Fruit fly (Drosophila melanogaster) whole organism, embryonic: Measurements from ENCODE around the gene e.
A peak's percentile ranks its signal among the peaks of the same experiment; 100 is the strongest.

Source experiments
- B-H2 ChIP-seq: fragments of 200-800 bp; sonication (Bioruptor generic); optimal IDR thresholded peaks from 2 replicates; lab custom pipeline; 2018; ENCODE audit warnings: missing biosample characterization, mild to moderate bottlenecking, missing genetic modification characterization
- Bgb ChIP-seq: fragments of 200-800 bp; sonication (Bioruptor generic); IDR thresholded peaks from 2 replicates; pipeline ENCODE4 v1.3.6; 2022; ENCODE audit warnings: missing biosample characterization, missing genetic modification characterization; ENCODE audit not compliant: partially characterized antibody
- CG10267 ChIP-seq: fragments of 200-800 bp; sonication (Bioruptor generic); optimal IDR thresholded peaks from 2 replicates; lab custom pipeline; 2018; ENCODE audit warnings: missing biosample characterization, mild to moderate bottlenecking, missing genetic modification characterization, moderate library complexity
- CG11247 ChIP-seq: fragments of 200-800 bp; sonication (Bioruptor generic); IDR thresholded peaks from 2 replicates; pipeline ENCODE4 v1.3.6; 2022; ENCODE audit warnings: missing biosample characterization, missing genetic modification characterization
- CG12155 ChIP-seq: fragments of 200-800 bp; sonication (Bioruptor generic); optimal IDR thresholded peaks from 3 replicates; lab custom pipeline; 2016; ENCODE audit warnings: missing biosample characterization, missing genetic modification characterization
- CG13775 ChIP-seq: fragments of 200-800 bp; sonication (Bioruptor generic); optimal IDR thresholded peaks from 3 replicates; lab custom pipeline; 2017; ENCODE audit warnings: missing biosample characterization, mild to moderate bottlenecking, missing genetic modification characterization
- CG17186 ChIP-seq: fragments of 200-800 bp; sonication (Bioruptor generic); optimal IDR thresholded peaks from 3 replicates; lab custom pipeline; 2017; ENCODE audit warnings: missing biosample characterization, missing genetic modification reagents, missing genetic modification characterization
- CG17568 ChIP-seq: fragments of 200-800 bp; sonication (Bioruptor generic); optimal IDR thresholded peaks from 2 replicates; lab custom pipeline; 2018; ENCODE audit warnings: missing biosample characterization, mild to moderate bottlenecking, missing genetic modification characterization, moderate library complexity
- CG2199 ChIP-seq: fragments of 200-800 bp; sonication (Bioruptor generic); IDR thresholded peaks from 3 replicates; pipeline ENCODE4 v1.3.6; 2022; ENCODE audit warnings: missing biosample characterization, missing genetic modification characterization
- CG30020 ChIP-seq: fragments of 200-800 bp; optimal IDR thresholded peaks from 2 replicates; lab custom pipeline; 2019; ENCODE audit warnings: missing biosample characterization, mild to moderate bottlenecking, missing genetic modification characterization, moderate library complexity
- CG3281 ChIP-seq: fragments of 200-800 bp; sonication (Bioruptor generic); optimal IDR thresholded peaks from 3 replicates; lab custom pipeline; 2017; ENCODE audit warnings: missing biosample characterization, mild to moderate bottlenecking, missing genetic modification characterization
- CG33557 ChIP-seq: fragments of 200-800 bp; sonication (Bioruptor generic); optimal IDR thresholded peaks from 2 replicates; lab custom pipeline; 2019; ENCODE audit warnings: missing biosample characterization, mild to moderate bottlenecking, missing genetic modification characterization, moderate library complexity
- CG3407 ChIP-seq: fragments of 200-800 bp; sonication (Bioruptor generic); optimal IDR thresholded peaks from 2 replicates; lab custom pipeline; 2018; ENCODE audit warnings: missing biosample characterization, mild to moderate bottlenecking, missing genetic modification characterization
- CG3847 ChIP-seq: fragments of 200-800 bp; sonication (Bioruptor generic); IDR thresholded peaks from 2 replicates; pipeline ENCODE4 v1.3.6; 2022; ENCODE audit warnings: missing biosample characterization, missing genetic modification characterization
- CG6175 ChIP-seq: fragments of 200-800 bp; sonication (Bioruptor generic); IDR thresholded peaks from 3 replicates; pipeline ENCODE4 v1.3.6; 2022; ENCODE audit warnings: missing biosample characterization, missing genetic modification characterization
- Dbx ChIP-seq: fragments of 200-800 bp; sonication (Bioruptor generic); IDR thresholded peaks from 3 replicates; pipeline ENCODE4 v1.3.6; 2022; ENCODE audit warnings: missing biosample characterization, missing genetic modification characterization
- Deaf1 ChIP-seq: fragments of 200-800 bp; optimal IDR thresholded peaks from 3 replicates; lab custom pipeline; 2019; ENCODE audit warnings: missing biosample characterization, mild to moderate bottlenecking, missing genetic modification characterization, moderate library complexity
- Dek ChIP-seq: fragments of 200-800 bp; sonication (Bioruptor generic); optimal IDR thresholded peaks from 3 replicates; lab custom pipeline; 2019; ENCODE audit warnings: missing biosample characterization, mild to moderate bottlenecking, missing genetic modification characterization, moderate library complexity
- Gug ChIP-seq: fragments of 200-800 bp; sonication (Bioruptor generic); IDR thresholded peaks from 4 replicates; pipeline ENCODE4 v1.3.6; 2022; ENCODE audit warnings: missing biosample characterization, missing genetic modification characterization
- HLH54F ChIP-seq: fragments of 200-800 bp; sonication (Bioruptor generic); optimal IDR thresholded peaks from 3 replicates; lab custom pipeline; 2016; ENCODE audit warnings: missing biosample characterization, missing genetic modification characterization
- Hand ChIP-seq: fragments of 200-800 bp; sonication (Bioruptor generic); optimal IDR thresholded peaks from 2 replicates; lab custom pipeline; 2017; ENCODE audit warnings: mild to moderate bottlenecking, missing biosample characterization, missing genetic modification reagents, missing genetic modification characterization
- Lhr ChIP-seq: fragments of 200-800 bp; sonication (Bioruptor generic); optimal IDR thresholded peaks from 3 replicates; lab custom pipeline; 2017; ENCODE audit warnings: mild to moderate bottlenecking, missing biosample characterization, missing genetic modification reagents, missing genetic modification characterization
- Oaz ChIP-seq: fragments of 200-800 bp; sonication (Bioruptor generic); IDR thresholded peaks from 2 replicates; pipeline ENCODE4 v1.3.6; 2022; ENCODE audit warnings: missing biosample characterization, missing genetic modification characterization
- Scr ChIP-seq: fragments of 200-800 bp; sonication (Bioruptor generic); IDR thresholded peaks from 2 replicates; pipeline ENCODE4 v1.3.6; 2022; ENCODE audit warnings: missing biosample characterization, missing genetic modification characterization; ENCODE audit not compliant: partially characterized antibody
- ac ChIP-seq: fragments of 200-800 bp; sonication (Bioruptor generic); optimal IDR thresholded peaks from 3 replicates; lab custom pipeline; 2017; ENCODE audit warnings: missing biosample characterization, mild to moderate bottlenecking, missing genetic modification characterization
- amos ChIP-seq: fragments of 200-800 bp; sonication (Bioruptor generic); IDR thresholded peaks from 2 replicates; pipeline ENCODE4 v1.3.6; 2022; ENCODE audit warnings: missing biosample characterization, missing genetic modification characterization; ENCODE audit not compliant: partially characterized antibody
- ash1 ChIP-seq: fragments of 200-800 bp; sonication (Bioruptor generic); optimal IDR thresholded peaks from 2 replicates; lab custom pipeline; 2018; ENCODE audit warnings: missing biosample characterization, mild to moderate bottlenecking, missing genetic modification characterization
- bcd ChIP-seq: fragments of 200-800 bp; sonication (Bioruptor generic); optimal IDR thresholded peaks from 2 replicates; lab custom pipeline; 2017; ENCODE audit warnings: missing biosample characterization, mild to moderate bottlenecking, missing genetic modification characterization
- btn ChIP-seq: fragments of 200-800 bp; sonication (Bioruptor generic); optimal IDR thresholded peaks from 2 replicates; lab custom pipeline; 2016; ENCODE audit warnings: missing biosample characterization, missing genetic modification characterization
- da ChIP-seq: fragments of 200-800 bp; sonication (Bioruptor generic); optimal IDR thresholded peaks from 2 replicates; lab custom pipeline; 2016; ENCODE audit warnings: missing biosample characterization, missing genetic modification characterization
- dmrt99B ChIP-seq: fragments of 200-800 bp; sonication (Bioruptor generic); optimal IDR thresholded peaks from 2 replicates; lab custom pipeline; 2018; ENCODE audit warnings: missing biosample characterization, mild to moderate bottlenecking, missing genetic modification characterization, moderate library complexity
- emc ChIP-seq: fragments of 200-800 bp; sonication (Bioruptor generic); optimal IDR thresholded peaks from 2 replicates; lab custom pipeline; 2016; ENCODE audit warnings: missing biosample characterization, missing genetic modification characterization
- en ChIP-seq: fragments of 200-800 bp; sonication (Bioruptor generic); optimal IDR thresholded peaks from 2 replicates; lab custom pipeline; 2016; ENCODE audit warnings: missing biosample characterization, missing genetic modification characterization
- fd102C ChIP-seq: fragments of 200-800 bp; sonication (Bioruptor generic); optimal IDR thresholded peaks from 2 replicates; lab custom pipeline; 2018; ENCODE audit warnings: missing biosample characterization, mild to moderate bottlenecking, missing genetic modification characterization, moderate library complexity
- fu2 ChIP-seq: fragments of 200-800 bp; sonication (Bioruptor generic); optimal IDR thresholded peaks from 2 replicates; lab custom pipeline; 2016; ENCODE audit warnings: missing biosample characterization, missing genetic modification characterization
- gem ChIP-seq: fragments of 200-800 bp; sonication (Bioruptor generic); optimal IDR thresholded peaks from 2 replicates; lab custom pipeline; 2019; ENCODE audit warnings: missing biosample characterization, mild to moderate bottlenecking, missing genetic modification characterization, moderate library complexity
- gsb ChIP-seq: fragments of 200-800 bp; sonication (Bioruptor generic); IDR thresholded peaks from 2 replicates; pipeline ENCODE4 v1.3.6; 2022; ENCODE audit warnings: missing biosample characterization, missing genetic modification characterization
- gsb-n ChIP-seq: fragments of 200-800 bp; sonication (Bioruptor generic); optimal IDR thresholded peaks from 3 replicates; lab custom pipeline; 2018; ENCODE audit warnings: missing biosample characterization, mild to moderate bottlenecking, missing genetic modification characterization
- nerfin-2 ChIP-seq: fragments of 200-800 bp; sonication (Bioruptor generic); IDR thresholded peaks from 2 replicates; pipeline ENCODE4 v1.3.6; 2022; ENCODE audit warnings: missing biosample characterization, missing genetic modification characterization; ENCODE audit not compliant: partially characterized antibody
- oc ChIP-seq: fragments of 200-800 bp; sonication (Bioruptor generic); optimal IDR thresholded peaks from 2 replicates; lab custom pipeline; 2018; ENCODE audit warnings: missing biosample characterization, mild to moderate bottlenecking, missing genetic modification characterization, moderate library complexity
- pfk ChIP-seq: fragments of 200-800 bp; sonication (Bioruptor generic); optimal IDR thresholded peaks from 2 replicates; lab custom pipeline; 2018; ENCODE audit warnings: missing biosample characterization, mild to moderate bottlenecking, missing genetic modification characterization, moderate library complexity
- psq ChIP-seq: fragments of 200-800 bp; sonication (Bioruptor generic); optimal IDR thresholded peaks from 2 replicates; lab custom pipeline; 2017; ENCODE audit warnings: missing biosample characterization, missing genetic modification characterization
- scrt ChIP-seq: fragments of 200-800 bp; sonication (Bioruptor generic); optimal IDR thresholded peaks from 2 replicates; lab custom pipeline; 2018; ENCODE audit warnings: missing biosample characterization, mild to moderate bottlenecking, missing genetic modification characterization, moderate library complexity
- sens-2 ChIP-seq: fragments of 200-800 bp; sonication (Bioruptor generic); IDR thresholded peaks from 2 replicates; pipeline ENCODE4 v1.3.6; 2022; ENCODE audit warnings: missing biosample characterization, missing genetic modification characterization
- seq ChIP-seq: fragments of 200-800 bp; sonication (Bioruptor generic); IDR thresholded peaks from 2 replicates; pipeline ENCODE4 v1.3.6; 2022; ENCODE audit warnings: missing biosample characterization, missing genetic modification characterization
- stwl ChIP-seq: fragments of 200-800 bp; sonication (Bioruptor generic); optimal IDR thresholded peaks from 3 replicates; lab custom pipeline; 2018; ENCODE audit warnings: missing biosample characterization, mild to moderate bottlenecking, missing genetic modification characterization, moderate library complexity
- trem ChIP-seq: fragments of 200-800 bp; optimal IDR thresholded peaks from 3 replicates; lab custom pipeline; 2019; ENCODE audit warnings: missing biosample characterization, mild to moderate bottlenecking, missing genetic modification characterization, moderate library complexity
- unpg ChIP-seq: fragments of 200-800 bp; sonication (Bioruptor generic); optimal IDR thresholded peaks from 3 replicates; lab custom pipeline; 2018; ENCODE audit warnings: missing biosample characterization, mild to moderate bottlenecking, missing genetic modification characterization, moderate library complexity
- zfh1 ChIP-seq: fragments of 200-800 bp; sonication (Bioruptor generic); IDR thresholded peaks from 3 replicates; pipeline ENCODE4 v1.3.6; 2022; ENCODE audit warnings: missing biosample characterization, missing genetic modification characterization
- zfh2 ChIP-seq: fragments of 200-800 bp; sonication (Bioruptor generic); optimal IDR thresholded peaks from 2 replicates; lab custom pipeline; 2016; ENCODE audit warnings: missing biosample characterization, missing genetic modification characterization

e gene

dm6 chr3R:21273427-21274038 lies 36.6 kb upstream of the e start, which contains the start of gene CG3308 (continued):
- TF ChIP-seq Lhr, result no peak
- peak; percentile 61 for TF ChIP-seq B-H2 (GFP tag; lab: Kevin White, UChicago)
- no peak for TF ChIP-seq CG17568 (GFP tag; lab: Kevin White, UChicago)
- no peak for TF ChIP-seq CG30020
- TF ChIP-seq seq, result no peak
- no peak for TF ChIP-seq emc (GFP tag; lab: Kevin White, UChicago)
- TF ChIP-seq zfh1 (GFP tag; lab: Robert Waterston, UW), result peak; percentile 55; the same call in 1 of the 3 replicates
- TF ChIP-seq btn (GFP tag; lab: Kevin White, UChicago), result no peak
- TF ChIP-seq Deaf1 (tag; lab: Kevin White, UChicago), result peak; percentile 47
- peak; percentile 23 for TF ChIP-seq zfh2 (GFP tag; lab: Kevin White, UChicago)
- TF ChIP-seq gem, result peak; percentile 29
- peak; percentile 50 for TF ChIP-seq HLH54F
- TF ChIP-seq fd102C (GFP tag; lab: Kevin White, UChicago), result no peak
- no peak for TF ChIP-seq da
- TF ChIP-seq CG3281 (GFP tag; lab: Kevin White, UChicago), result peak; percentile 14
- no peak for TF ChIP-seq CG33557 (GFP tag; lab: Kevin White, UChicago)
- TF ChIP-seq ac (GFP tag; lab: Kevin White, UChicago), result no peak
- TF ChIP-seq sens-2, result no peak
- TF ChIP-seq Scr, result peak; percentile 82
- no peak for TF ChIP-seq CG3407
- TF ChIP-seq amos (GFP tag; lab: Robert Waterston, UW), result peak; percentile 91
- TF ChIP-seq fu2 (GFP tag; lab: Kevin White, UChicago), result no peak
- no peak for TF ChIP-seq psq (GFP tag; lab: Kevin White, UChicago)
- TF ChIP-seq CG6175, result no peak
- TF ChIP-seq CG3847 (GFP tag; lab: Robert Waterston, UW), result peak; percentile 78
- TF ChIP-seq gsb (GFP tag; lab: Robert Waterston, UW), result no peak
- no peak for TF ChIP-seq scrt (GFP tag; lab: Kevin White, UChicago)
- TF ChIP-seq Dek (tag; lab: Kevin White, UChicago), result peak; percentile 14
- TF ChIP-seq CG10267 (tag; lab: Kevin White, UChicago), result peak; percentile 97
- no peak for TF ChIP-seq en (GFP tag; lab: Kevin White, UChicago)
- no peak for TF ChIP-seq oc
- peak; percentile 40; the same call in 1 of the 4 replicates for TF ChIP-seq Gug (GFP tag; lab: Robert Waterston, UW)
- no peak for TF ChIP-seq Oaz (GFP tag; lab: Robert Waterston, UW)
- TF ChIP-seq nerfin-2, result peak; percentile 74
- peak; percentile 2 for TF ChIP-seq CG13775
- no peak for TF ChIP-seq CG2199
- peak; percentile 66 for TF ChIP-seq CG17186
- no peak for TF ChIP-seq Hand (GFP tag; lab: Kevin White, UChicago)
- TF ChIP-seq ash1 (GFP tag; lab: Kevin White, UChicago), result no peak
- TF ChIP-seq dmrt99B, result no peak
- TF ChIP-seq Dbx (GFP tag; lab: Robert Waterston, UW), result peak; percentile 60; the same call in 2 of the 3 replicates
- peak; percentile 59; the same call in 1 of the 2 replicates for TF ChIP-seq CG11247 (GFP tag; lab: Robert Waterston, UW)
- no peak for TF ChIP-seq gsb-n (tag; lab: Kevin White, UChicago)
- peak; percentile 92 for TF ChIP-seq Bgb (GFP tag; lab: Robert Waterston, UW)
- TF ChIP-seq trem (tag; lab: Kevin White, UChicago), result peak; percentile 90
- no peak for TF ChIP-seq pfk (GFP tag; lab: Kevin White, UChicago)
- peak; percentile 12 for TF ChIP-seq unpg (GFP tag; lab: Kevin White, UChicago)
- peak; percentile 31 for TF ChIP-seq bcd (GFP tag; lab: Kevin White, UChicago)
- peak; percentile 40 for TF ChIP-seq CG12155 (GFP tag; lab: Kevin White, UChicago)
- peak; percentile 88 for TF ChIP-seq stwl
